Worm (Caenorhabditis elegans) whole organism, mixed stage, embryonic: ENCODE measurements around the gene T26C5.4.

Experiments used
- bed-3 ChIP-seq: fragments of 200-800 bp; sonication (Bioruptor generic); optimal IDR thresholded peaks from 3 replicates; lab custom pipeline; 2018; ENCODE audit warnings: mild to moderate bottlenecking, missing genetic modification characterization, moderate library complexity, missing compliant biosample characterization
- blmp-1 ChIP-seq: fragments of 150-350 bp; optimal IDR thresholded peaks from 2 replicates; lab custom pipeline; 2014; ENCODE audit warnings: missing biosample characterization, missing genetic modification characterization
- ces-1 ChIP-seq: fragments of 150-350 bp; optimal IDR thresholded peaks from 2 replicates; lab custom pipeline; 2014; ENCODE audit warnings: missing biosample characterization, missing genetic modification reagents, missing genetic modification characterization
- drap-1 ChIP-seq: fragments of 200-800 bp; sonication (Bioruptor generic); optimal IDR thresholded peaks from 3 replicates; lab custom pipeline; 2018; ENCODE audit warnings: mild to moderate bottlenecking, missing genetic modification characterization, missing compliant biosample characterization
- elt-1 ChIP-seq: sonication (generic microtip); optimal IDR thresholded peaks from 2 replicates; lab custom pipeline; 2017; ENCODE audit warnings: missing genetic modification characterization, mild to moderate bottlenecking, missing compliant biosample characterization, antibody characterized with exemption, moderate library complexity, borderline replicate concordance; ENCODE audit not compliant: insufficient read depth
- lin-13 ChIP-seq: fragments of 150-350 bp; optimal IDR thresholded peaks from 2 replicates; lab custom pipeline; 2014; ENCODE audit warnings: missing biosample characterization, missing genetic modification characterization
- mab-5 ChIP-seq: fragments of 150-350 bp; optimal IDR thresholded peaks from 2 replicates; lab custom pipeline; 2014; ENCODE audit warnings: missing biosample characterization, missing genetic modification characterization
- mep-1 ChIP-seq: fragments of 150-350 bp; optimal IDR thresholded peaks from 2 replicates; lab custom pipeline; 2017; ENCODE audit warnings: missing biosample characterization, missing genetic modification reagents, missing genetic modification characterization, inconsistent platforms
- nhr-237 ChIP-seq: fragments of 150-350 bp; optimal IDR thresholded peaks from 2 replicates; lab custom pipeline; 2014; ENCODE audit warnings: missing biosample characterization, missing genetic modification characterization
- nhr-76 ChIP-seq: sonication (generic microtip); optimal IDR thresholded peaks from 2 replicates; lab custom pipeline; 2017; ENCODE audit warnings: missing biosample characterization, missing genetic modification characterization
- pha-4 ChIP-seq: fragments of 150-350 bp; optimal IDR thresholded peaks from 2 replicates; lab custom pipeline; 2018; ENCODE audit warnings: missing biosample characterization, missing genetic modification reagents, missing genetic modification characterization
- unc-39 ChIP-seq: fragments of 150-350 bp; optimal IDR thresholded peaks from 2 replicates; lab custom pipeline; 2014; ENCODE audit warnings: missing biosample characterization, missing genetic modification characterization
- unc-62 ChIP-seq: fragments of 150-350 bp; optimal IDR thresholded peaks from 2 replicates; lab custom pipeline; 2014; ENCODE audit warnings: missing biosample characterization, missing genetic modification reagents, missing genetic modification characterization

DNA sequence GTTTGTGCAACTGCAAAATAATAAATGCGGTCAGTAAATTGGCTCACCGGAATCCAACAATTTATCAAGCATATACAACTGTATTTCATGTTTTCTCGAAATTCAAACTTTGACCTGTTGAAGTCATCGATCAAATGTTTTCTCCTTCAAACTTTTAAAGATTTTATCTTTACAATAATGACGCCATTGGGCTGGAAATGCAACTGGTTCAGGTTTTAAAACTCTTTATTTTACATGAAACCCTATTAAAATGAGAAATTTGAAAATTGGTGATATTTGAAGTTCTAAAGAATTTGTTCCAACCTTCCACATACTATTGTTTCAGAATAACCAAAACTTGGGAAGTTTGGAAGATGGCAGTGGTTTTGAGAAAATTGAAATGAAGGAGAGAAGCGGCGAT lies 13.3 kb downstream of the T26C5.4 start:
- TF ChIP-seq drap-1 (GFP tag; lab: Kevin White, UChicago): no peak
- TF ChIP-seq nhr-76 (tag; lab: Kevin White, UChicago): no peak
- no peak for TF ChIP-seq unc-62 (GFP tag; lab: Kevin White, UChicago)
- TF ChIP-seq mep-1 (tag; lab: Kevin White, UChicago): no peak
- no peak for TF ChIP-seq nhr-237
- no peak for TF ChIP-seq lin-13 (tag; lab: Kevin White, UChicago)
- no peak for TF ChIP-seq pha-4
- no peak for TF ChIP-seq unc-39 (tag; lab: Kevin White, UChicago)
- TF ChIP-seq elt-1 (tag; lab: Kevin White, UChicago): no peak
- no peak for TF ChIP-seq ces-1 (GFP tag; lab: Kevin White, UChicago)
- no peak for TF ChIP-seq bed-3 (GFP tag; lab: Kevin White, UChicago)
- TF ChIP-seq mab-5 (tag; lab: Kevin White, UChicago): no peak
- no peak for TF ChIP-seq blmp-1 (tag; lab: Kevin White, UChicago)
